Worm (Caenorhabditis elegans) whole organism, L3 larva: ENCODE data around the gene tre-4.

Experiments
- ceh-82 ChIP-seq: fragments of 150-350 bp; optimal IDR thresholded peaks from 2 replicates; lab custom pipeline; 2014; ENCODE audit warnings: missing biosample characterization, missing genetic modification characterization
- jun-1 ChIP-seq: fragments of 150-350 bp; optimal IDR thresholded peaks from 2 replicates; lab custom pipeline; 2014; ENCODE audit warnings: missing biosample characterization, missing genetic modification reagents, missing genetic modification characterization
- lin-15B ChIP-seq: fragments of 150-350 bp; optimal IDR thresholded peaks from 2 replicates; lab custom pipeline; 2014; ENCODE audit warnings: missing biosample characterization, missing genetic modification characterization
- nhr-25 ChIP-seq: sonication (generic microtip); optimal IDR thresholded peaks from 2 replicates; lab custom pipeline; 2017; ENCODE audit warnings: missing biosample characterization, missing genetic modification characterization
- pqm-1 ChIP-seq: fragments of 150-350 bp; optimal IDR thresholded peaks from 2 replicates; lab custom pipeline; 2017; ENCODE audit warnings: missing biosample characterization, missing genetic modification characterization, inconsistent platforms
- skn-1 ChIP-seq: fragments of 150-350 bp; optimal IDR thresholded peaks from 2 replicates; lab custom pipeline; 2014; ENCODE audit warnings: missing biosample characterization, missing genetic modification characterization
- snpc-4 ChIP-seq: fragments of 150-350 bp; optimal IDR thresholded peaks from 2 replicates; lab custom pipeline; 2014; ENCODE audit warnings: missing biosample characterization, missing genetic modification characterization

ce11 chrX:13525094-13525493 is 53.1 kb downstream of the tre-4 start:
- TF ChIP-seq skn-1 (no peak), pqm-1 (no peak), snpc-4 (tag; lab: Kevin White, UChicago) (no peak), lin-15B (tag; lab: Kevin White, UChicago) (no peak), ceh-82 (tag; lab: Kevin White, UChicago) (no peak), jun-1 (no peak), nhr-25 (no peak)
